Worm (Caenorhabditis elegans): ENCODE data around the gene C08G9.1.

- no peak for TF ChIP-seq T22C8.4 (GFP tag; IDR thresholded peaks at IDR 0.05)
- no peak for TF ChIP-seq flt-1 (GFP tag; IDR thresholded peaks at IDR 0.05)
- TF ChIP-seq ref-1 (GFP tag; conservative IDR thresholded peaks at IDR 0.05): no peak
- TF ChIP-seq tab-1 (GFP tag; IDR thresholded peaks at IDR 0.05): no peak
Observed at ce11 chrIV:7661569-7661968, 3.0 kb downstream of the C08G9.1 start.
